Worm (Caenorhabditis elegans): ENCODE data around the gene srh-172.

DNA sequence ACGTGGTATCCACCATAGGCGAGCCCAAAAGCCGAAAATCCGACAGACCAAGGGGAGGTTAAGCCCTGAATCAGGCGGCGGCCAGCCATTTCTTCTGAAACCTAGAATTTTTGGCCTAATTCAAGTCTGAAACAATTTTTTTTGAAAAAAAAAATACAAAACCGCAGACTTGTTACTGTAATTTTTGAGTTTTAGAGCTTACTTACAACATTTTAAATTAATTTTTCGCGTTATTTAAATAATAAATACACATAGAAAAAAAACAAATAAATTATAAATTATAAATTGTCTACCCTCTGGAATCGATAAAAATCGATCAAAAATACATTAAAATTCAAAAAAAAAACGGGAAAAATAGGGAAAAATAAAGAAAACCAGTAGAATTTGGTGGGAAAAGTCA, 12.3 kb upstream of the srh-172 start, which contains the start of gene dhs-24:
- TF ChIP-seq W03F9.2 (tag; optimal IDR thresholded peaks at IDR 0.05) = no peak
- no peak for TF ChIP-seq dao-5 (tag; optimal IDR thresholded peaks at IDR 0.05)
- TF ChIP-seq him-1 (tag; optimal IDR thresholded peaks at IDR 0.05) = no peak

All from whole organism, L4/young adult.